Fruit fly (Drosophila melanogaster) whole organism: ENCODE data around the gene CG5435.

ENCODE experiments used
- CG8478 ChIP-seq: fragments of >200 bp; optimal IDR thresholded peaks from 2 replicates; lab custom pipeline; 2018; ENCODE audit warnings: inconsistent platforms
- EcR ChIP-seq, 2 experiments: fragments of >200 bp; optimal IDR thresholded peaks; 2 replicates each; lab custom pipeline; 2017; ENCODE audit warnings: missing biosample characterization in 2 of 2, missing genetic modification characterization in 2 of 2, missing genetic modification reagents in 2 of 2
- pan ChIP-seq: fragments of >200 bp; optimal IDR thresholded peaks from 2 replicates; lab custom pipeline; 2017

- no peak for TF ChIP-seq EcR (GFP tag; optimal IDR thresholded peaks at IDR 0.05; lab: Kevin White, UChicago)
- no peak for TF ChIP-seq CG8478 (lab: Kevin White, UChicago)
- TF ChIP-seq pan (lab: Kevin White, UChicago), result no peak
Observed at dm6 chr2L:12457201-12457600, 26.5 kb upstream of the CG5435 start.
